Worm (Caenorhabditis elegans) whole organism, young adult: ENCODE data around the gene F54D8.10.

ENCODE experiments used
- B0019.2 ChIP-seq: fragments of 200-800 bp; sonication (Bioruptor generic); conservative IDR thresholded peaks from 2 replicates; pipeline ENCODE4 v1.3.6; 2022; ENCODE audit warnings: missing genetic modification reagents, missing genetic modification characterization, missing compliant biosample characterization
- B0261.1 ChIP-seq: sonication (generic microtip); optimal IDR thresholded peaks from 2 replicates; lab custom pipeline; 2016; ENCODE audit warnings: mild to moderate bottlenecking, missing genetic modification characterization, moderate library complexity, missing compliant biosample characterization
- B0336.3 ChIP-seq: fragments of 200-800 bp; sonication (Bioruptor generic); IDR thresholded peaks from 2 replicates; pipeline ENCODE4 v1.3.6; 2022; ENCODE audit warnings: missing genetic modification characterization, missing compliant biosample characterization
- C17E4.6 ChIP-seq: fragments of 200-800 bp; sonication (Bioruptor generic); IDR thresholded peaks from 2 replicates; pipeline ENCODE4 v1.3.6; 2022; ENCODE audit warnings: missing genetic modification reagents, missing genetic modification characterization, missing compliant biosample characterization
- D2030.7 ChIP-seq: fragments of 200-800 bp; sonication (Bioruptor generic); IDR thresholded peaks from 2 replicates; pipeline ENCODE4 v1.3.6; 2022; ENCODE audit warnings: missing genetic modification reagents, missing genetic modification characterization, missing compliant biosample characterization
- F23B12.7 ChIP-seq: sonication (generic microtip); optimal IDR thresholded peaks from 2 replicates; lab custom pipeline; 2017; ENCODE audit warnings: missing genetic modification characterization, mild to moderate bottlenecking, missing compliant biosample characterization, antibody characterized with exemption, moderate library complexity; ENCODE audit not compliant: insufficient read depth
- F33H1.4 ChIP-seq: fragments of 200-800 bp; sonication (Bioruptor generic); IDR thresholded peaks from 2 replicates; pipeline ENCODE4 v1.3.6; 2022; ENCODE audit warnings: missing genetic modification reagents, missing genetic modification characterization, missing compliant biosample characterization
- F37B4.10 ChIP-seq: fragments of 200-800 bp; sonication (Bioruptor generic); IDR thresholded peaks from 2 replicates; pipeline ENCODE4 v1.3.6; 2022; ENCODE audit warnings: missing genetic modification characterization, missing compliant biosample characterization
- F55B11.4 ChIP-seq: sonication (generic microtip); optimal IDR thresholded peaks from 2 replicates; lab custom pipeline; 2016; ENCODE audit warnings: missing compliant biosample characterization, missing genetic modification characterization, borderline replicate concordance; ENCODE audit not compliant: insufficient read depth
- K12H6.12 ChIP-seq: fragments of 200-800 bp; sonication (Bioruptor generic); optimal IDR thresholded peaks from 2 replicates; lab custom pipeline; 2018; ENCODE audit warnings: mild to moderate bottlenecking, missing genetic modification characterization, missing compliant biosample characterization
- T26A5.8 ChIP-seq: sonication (generic microtip); optimal IDR thresholded peaks from 2 replicates; lab custom pipeline; 2016; ENCODE audit warnings: missing genetic modification characterization, missing compliant biosample characterization
- akir-1 ChIP-seq: fragments of 200-800 bp; sonication (Bioruptor generic); optimal IDR thresholded peaks from 2 replicates; lab custom pipeline; 2018; ENCODE audit warnings: mild to moderate bottlenecking, missing genetic modification characterization, moderate library complexity, missing compliant biosample characterization
- attf-3 ChIP-seq: fragments of 200-800 bp; sonication (Bioruptor generic); conservative IDR thresholded peaks from 2 replicates; pipeline ENCODE4 v1.3.6; 2022; ENCODE audit warnings: missing genetic modification reagents, missing genetic modification characterization, missing compliant biosample characterization
- attf-5 ChIP-seq: fragments of 200-800 bp; sonication (Bioruptor generic); optimal IDR thresholded peaks from 2 replicates; lab custom pipeline; 2018; ENCODE audit warnings: mild to moderate bottlenecking, missing genetic modification characterization, missing compliant biosample characterization
- cebp-1 ChIP-seq, 2 experiments: fragments of 200-800 bp in 1 of 2; sonication (Bioruptor generic) in 1 of 2; sonication (generic microtip) in 1 of 2; IDR thresholded peaks in 1 of 2; optimal IDR thresholded peaks in 1 of 2; 2 replicates each; pipeline versions ENCODE4 v1.3.6 to Lab custom; 2017 to 2022; ENCODE audit warnings: missing compliant biosample characterization in 2 of 2, missing genetic modification characterization in 2 of 2, mild to moderate bottlenecking in 1 of 2, missing genetic modification reagents in 1 of 2, moderate library complexity in 1 of 2
- ceh-100 ChIP-seq: fragments of 200-800 bp; sonication (Bioruptor generic); IDR thresholded peaks from 2 replicates; pipeline ENCODE4 v1.3.6; 2022; ENCODE audit warnings: missing genetic modification reagents, missing genetic modification characterization, missing compliant biosample characterization
- dpff-1 ChIP-seq: sonication (generic microtip); optimal IDR thresholded peaks from 2 replicates; lab custom pipeline; 2017; ENCODE audit warnings: mild to moderate bottlenecking, missing genetic modification characterization, missing compliant biosample characterization
- dpl-1 ChIP-seq: fragments of 150-350 bp; optimal IDR thresholded peaks from 2 replicates; lab custom pipeline; 2014; ENCODE audit warnings: missing biosample characterization, missing genetic modification reagents, missing genetic modification characterization
- efl-1 ChIP-seq: fragments of 150-350 bp; optimal IDR thresholded peaks from 2 replicates; lab custom pipeline; 2014; ENCODE audit warnings: missing biosample characterization, missing genetic modification reagents, missing genetic modification characterization
- egl-44 ChIP-seq: fragments of 200-800 bp; sonication (Bioruptor generic); IDR thresholded peaks from 2 replicates; pipeline ENCODE4 v1.3.6; 2022; ENCODE audit warnings: missing genetic modification reagents, missing genetic modification characterization, missing compliant biosample characterization
- egrh-3 ChIP-seq: fragments of 200-800 bp; sonication (Bioruptor generic); IDR thresholded peaks from 2 replicates; pipeline ENCODE4 v1.3.6; 2022; ENCODE audit warnings: missing genetic modification reagents, missing genetic modification characterization, missing compliant biosample characterization
- ekl-4 ChIP-seq: fragments of 200-800 bp; sonication (Bioruptor generic); IDR thresholded peaks from 2 replicates; pipeline ENCODE4 v1.3.6; 2022; ENCODE audit warnings: missing genetic modification reagents, missing genetic modification characterization, missing compliant biosample characterization
- fkh-3 ChIP-seq: sonication (generic microtip); optimal IDR thresholded peaks from 2 replicates; lab custom pipeline; 2016; ENCODE audit warnings: mild to moderate bottlenecking, missing genetic modification characterization, missing compliant biosample characterization
- hmg-20 ChIP-seq: fragments of 200-800 bp; sonication (Bioruptor generic); IDR thresholded peaks from 2 replicates; pipeline ENCODE4 v1.3.6; 2022; ENCODE audit warnings: missing genetic modification reagents, missing genetic modification characterization, missing compliant biosample characterization
- hrde-1 ChIP-seq: sonication (generic microtip); optimal IDR thresholded peaks from 2 replicates; lab custom pipeline; 2016; ENCODE audit warnings: missing genetic modification characterization, mild to moderate bottlenecking, missing compliant biosample characterization, moderate library complexity, missing genotype, missing genetic modification reagents, borderline replicate concordance
- lag-1 ChIP-seq: fragments of 200-800 bp; sonication (Bioruptor generic); IDR thresholded peaks from 2 replicates; pipeline ENCODE4 v1.3.6; 2022; ENCODE audit warnings: missing genetic modification reagents, missing genetic modification characterization, missing compliant biosample characterization
- lin-40 ChIP-seq: sonication (generic microtip); optimal IDR thresholded peaks from 2 replicates; lab custom pipeline; 2016; ENCODE audit warnings: missing genetic modification characterization, mild to moderate bottlenecking, missing compliant biosample characterization, missing genotype, missing genetic modification reagents
- lsl-1 ChIP-seq: fragments of 200-800 bp; sonication (Bioruptor generic); optimal IDR thresholded peaks from 2 replicates; lab custom pipeline; 2018; ENCODE audit warnings: mild to moderate bottlenecking, missing genetic modification characterization, moderate library complexity, missing compliant biosample characterization
- lsy-27 ChIP-seq: sonication (generic microtip); optimal IDR thresholded peaks from 2 replicates; lab custom pipeline; 2017; ENCODE audit warnings: missing genetic modification characterization, mild to moderate bottlenecking, missing compliant biosample characterization, antibody characterized with exemption, missing genotype, borderline replicate concordance; ENCODE audit not compliant: insufficient read depth
- madf-6 ChIP-seq: fragments of 200-800 bp; sonication (Bioruptor generic); IDR thresholded peaks from 2 replicates; pipeline ENCODE4 v1.3.6; 2022; ENCODE audit warnings: missing genetic modification reagents, missing genetic modification characterization, missing compliant biosample characterization
- madf-8 ChIP-seq: fragments of 200-800 bp; sonication (Bioruptor generic); conservative IDR thresholded peaks from 2 replicates; pipeline ENCODE4 v1.3.6; 2022; ENCODE audit warnings: missing genetic modification reagents, missing genetic modification characterization, missing compliant biosample characterization
- mcd-1 ChIP-seq: fragments of 200-800 bp; sonication (Bioruptor generic); IDR thresholded peaks from 2 replicates; pipeline ENCODE4 v1.3.6; 2022; ENCODE audit warnings: missing genetic modification reagents, missing genetic modification characterization, missing compliant biosample characterization
- mel-28 ChIP-seq: sonication (generic microtip); optimal IDR thresholded peaks from 2 replicates; lab custom pipeline; 2016; ENCODE audit warnings: borderline replicate concordance, mild to moderate bottlenecking, missing genetic modification characterization, missing compliant biosample characterization
- nfyb-1 ChIP-seq: fragments of 200-800 bp; sonication (Bioruptor generic); IDR thresholded peaks from 2 replicates; pipeline ENCODE4 v1.3.6; 2022; ENCODE audit warnings: missing genetic modification reagents, missing genetic modification characterization, missing compliant biosample characterization
- nhr-90 ChIP-seq: sonication (generic microtip); optimal IDR thresholded peaks from 2 replicates; lab custom pipeline; 2016; ENCODE audit warnings: missing genotype, mild to moderate bottlenecking, missing genetic modification characterization, missing compliant biosample characterization
- rcor-1 ChIP-seq: fragments of 200-800 bp; sonication (Bioruptor generic); IDR thresholded peaks from 2 replicates; pipeline ENCODE4 v1.3.6; 2022; ENCODE audit warnings: missing genetic modification reagents, missing genetic modification characterization, missing compliant biosample characterization
- sdz-38 ChIP-seq: sonication (generic microtip); optimal IDR thresholded peaks from 2 replicates; lab custom pipeline; 2016; ENCODE audit warnings: missing genotype, missing genetic modification characterization, missing compliant biosample characterization
- sptf-2 ChIP-seq: fragments of 200-800 bp; sonication (Bioruptor generic); optimal IDR thresholded peaks from 2 replicates; lab custom pipeline; 2018; ENCODE audit warnings: mild to moderate bottlenecking, missing genetic modification characterization, missing compliant biosample characterization
- tbp1 ChIP-seq: fragments of 200-800 bp; sonication (Bioruptor generic); optimal IDR thresholded peaks from 2 replicates; lab custom pipeline; 2018; ENCODE audit warnings: mild to moderate bottlenecking, missing genetic modification characterization, missing compliant biosample characterization
- zfh-2 ChIP-seq: fragments of 200-800 bp; sonication (Bioruptor generic); conservative IDR thresholded peaks from 2 replicates; pipeline ENCODE4 v1.3.6; 2022; ENCODE audit warnings: missing genetic modification reagents, missing genetic modification characterization, missing compliant biosample characterization
- ztf-22 ChIP-seq: fragments of 200-800 bp; sonication (Bioruptor generic); optimal IDR thresholded peaks from 2 replicates; lab custom pipeline; 2018; ENCODE audit warnings: mild to moderate bottlenecking, missing genetic modification characterization, moderate library complexity, missing compliant biosample characterization

Gene F54D8.10

DNA sequence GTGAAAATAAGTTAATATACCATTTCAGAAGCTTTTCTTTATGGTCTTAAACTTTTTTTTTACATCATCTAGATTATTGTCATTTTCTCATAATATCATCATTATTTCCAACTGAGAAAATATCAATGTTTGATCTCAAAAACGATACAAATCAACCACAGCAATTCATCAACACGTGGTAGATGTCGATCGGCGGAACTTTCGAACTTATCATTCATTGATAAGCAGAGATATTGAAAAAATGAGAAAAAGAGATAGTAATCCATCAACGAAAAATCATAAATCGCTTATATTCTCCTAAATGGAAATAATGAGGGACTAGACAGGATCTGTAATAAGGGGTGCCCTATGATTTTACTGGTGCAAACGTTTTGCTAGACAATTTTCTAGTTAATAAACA, 2.1 kb downstream of the F54D8.10 start:
- TF ChIP-seq T26A5.8 (tag; lab: Kevin White, UChicago) (no peak), B0336.3 (no peak), rcor-1 (GFP tag; lab: Robert Waterston, UW) (no peak), lsl-1 (GFP tag; lab: Kevin White, UChicago) (no peak), cebp-1 (GFP tag; IDR thresholded peaks at IDR 0.05; lab: Robert Waterston, UW) (no peak), cebp-1 (tag; optimal IDR thresholded peaks at IDR 0.05; lab: Kevin White, UChicago) (no peak)

DNA sequence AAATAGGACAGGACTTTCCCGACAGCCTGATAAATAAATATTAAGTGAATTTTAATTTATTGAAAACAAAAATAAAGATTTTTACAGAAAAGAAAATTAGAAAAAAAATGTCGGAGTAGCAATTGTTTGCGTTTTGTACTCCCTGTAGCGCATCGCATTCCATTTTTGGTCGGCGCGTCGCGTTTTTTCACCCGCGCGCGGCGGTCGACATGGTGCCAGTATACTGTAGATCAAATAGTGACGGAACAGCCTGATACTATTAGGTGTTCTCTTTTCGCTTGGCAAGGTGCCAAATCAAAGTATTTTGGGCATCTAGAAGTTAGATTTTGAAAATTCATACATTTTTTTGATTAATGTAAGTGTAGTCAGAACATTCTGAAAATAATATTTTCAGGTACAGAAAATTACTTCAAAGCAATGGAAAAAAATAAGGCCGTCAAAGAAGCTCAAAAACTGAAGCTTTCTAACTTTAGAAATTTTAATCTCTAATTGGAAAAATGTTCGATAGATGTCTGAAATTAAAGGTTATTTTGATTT, 4.2 kb downstream of the F54D8.10 start:
- TF ChIP-seq nfyb-1 (no peak), hrde-1 (tag; lab: Kevin White, UChicago) (no peak), akir-1 (no peak), lin-40 (no peak), efl-1 (GFP tag; lab: Kevin White, UChicago) (peak; percentile 57), zfh-2 (GFP tag; lab: Robert Waterston, UW) (no peak), D2030.7 (GFP tag; lab: Robert Waterston, UW) (no peak), ztf-22 (no peak), nhr-90 (no peak), sdz-38 (tag; lab: Kevin White, UChicago) (no peak), B0261.1 (tag; lab: Kevin White, UChicago) (no peak), C17E4.6 (GFP tag; lab: Robert Waterston, UW) (no peak), ekl-4 (GFP tag; lab: Robert Waterston, UW) (no peak), madf-8 (GFP tag; lab: Robert Waterston, UW) (peak; percentile 48; the same call in 1 of the 2 replicates), dpff-1 (tag; lab: Kevin White, UChicago) (no peak), lsy-27 (tag; lab: Kevin White, UChicago) (no peak), madf-6 (GFP tag; lab: Robert Waterston, UW) (peak; percentile 74), B0336.3 (no peak), F37B4.10 (GFP tag; lab: Robert Waterston, UW) (no peak)
- TF ChIP-seq, all 124 proteins: peak for 3

DNA sequence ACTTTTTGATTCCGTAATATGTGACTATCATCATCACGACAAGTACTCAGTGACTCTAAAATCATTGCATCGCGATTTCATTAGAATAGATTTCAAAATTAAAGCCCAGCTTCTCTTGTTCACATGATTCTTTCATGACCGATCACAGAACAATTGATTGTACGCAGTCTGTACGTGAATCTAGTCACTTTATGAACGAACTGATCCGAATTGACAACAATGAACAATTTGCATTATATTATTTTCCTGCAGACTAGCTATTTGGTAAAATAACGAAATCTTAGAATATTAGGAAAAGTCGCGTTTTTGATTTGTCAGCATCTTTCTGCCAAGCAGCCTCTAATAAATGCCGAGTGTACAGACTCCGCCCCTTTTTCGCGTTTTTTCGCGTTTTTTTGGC, 4.9 kb downstream of the F54D8.10 start:
- TF ChIP-seq sptf-2 (GFP tag; lab: Kevin White, UChicago), result no peak
- no peak for TF ChIP-seq madf-8 (GFP tag; lab: Robert Waterston, UW)
- TF ChIP-seq attf-5 (GFP tag; lab: Kevin White, UChicago), result no peak
- TF ChIP-seq B0019.2 (GFP tag; lab: Robert Waterston, UW), result no peak
- TF ChIP-seq D2030.7 (GFP tag; lab: Robert Waterston, UW), result no peak
- no peak for TF ChIP-seq madf-6 (GFP tag; lab: Robert Waterston, UW)
- no peak for TF ChIP-seq ekl-4 (GFP tag; lab: Robert Waterston, UW)
- TF ChIP-seq dpl-1 (GFP tag; lab: Kevin White, UChicago), result no peak
- TF ChIP-seq hmg-20 (GFP tag; lab: Robert Waterston, UW), result no peak
- no peak for TF ChIP-seq akir-1
- TF ChIP-seq efl-1 (GFP tag; lab: Kevin White, UChicago), result no peak
- TF ChIP-seq F55B11.4 (tag; lab: Kevin White, UChicago), result no peak
- TF ChIP-seq egrh-3 (GFP tag; lab: Robert Waterston, UW), result no peak
- no peak for TF ChIP-seq F33H1.4 (GFP tag; lab: Robert Waterston, UW)
- TF ChIP-seq dpff-1 (tag; lab: Kevin White, UChicago), result no peak
- no peak for TF ChIP-seq ztf-22
- TF ChIP-seq, all 124 proteins: peak for 0

DNA sequence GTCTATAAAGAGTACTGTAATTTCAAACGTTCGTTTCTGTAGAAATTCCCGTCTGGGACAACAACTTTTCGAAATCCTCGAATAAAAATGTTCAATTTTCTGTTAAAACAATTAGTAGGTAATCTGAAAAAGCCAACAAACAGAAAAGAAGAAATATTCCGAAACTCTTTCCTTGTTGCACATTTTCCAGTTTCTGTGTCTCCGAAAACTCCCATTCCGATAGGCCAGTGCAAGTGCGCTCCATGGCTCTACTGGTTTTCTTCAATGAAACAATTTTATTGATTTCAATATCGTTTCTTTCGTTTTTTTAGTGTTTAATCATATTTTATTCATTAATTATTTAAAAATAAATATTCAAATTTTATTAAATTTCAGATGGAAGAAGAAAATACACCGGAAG, 8.0 kb downstream of the F54D8.10 start, which contains the start of gene F54D8.6:
TSS of gene F54D8.6 (plus strand) at position 370 of the 400 bp plus-strand sequence.
- TF ChIP-seq mcd-1 (peak; percentile 82), lag-1 (no peak), tbp1 (GFP tag; lab: Kevin White, UChicago) (no peak), attf-3 (GFP tag; lab: Robert Waterston, UW) (0 out of 2 replicates have a peak, but pooled peaks have one; percentile 19), mel-28 (tag; lab: Kevin White, UChicago) (no peak), egl-44 (GFP tag; lab: Robert Waterston, UW) (no peak), F23B12.7 (peak; percentile 67), K12H6.12 (tag; lab: Kevin White, UChicago) (peak; percentile 15), ceh-100 (GFP tag; lab: Robert Waterston, UW) (peak; percentile 91), fkh-3 (tag; lab: Kevin White, UChicago) (no peak), lsl-1 (GFP tag; lab: Kevin White, UChicago) (peak; percentile 3), egrh-3 (GFP tag; lab: Robert Waterston, UW) (no peak), attf-5 (GFP tag; lab: Kevin White, UChicago) (peak; percentile 8)
- TF ChIP-seq, all 124 proteins: peak for 7
